Worm (Caenorhabditis elegans) whole organism, midembryonic: ENCODE data around the gene ZK632.9.

Experiments
- cog-1 ChIP-seq: sonication (generic microtip); optimal IDR thresholded peaks from 2 replicates; lab custom pipeline; 2016; ENCODE audit warnings: missing genetic modification characterization, missing compliant biosample characterization
- klf-2 ChIP-seq: fragments of 200-800 bp; sonication (Bioruptor generic); conservative IDR thresholded peaks from 2 replicates; pipeline ENCODE4 v1.3.6; 2022; ENCODE audit warnings: missing genetic modification reagents, missing genetic modification characterization, missing compliant biosample characterization
- med-1 ChIP-seq: sonication (generic microtip); optimal IDR thresholded peaks from 2 replicates; lab custom pipeline; 2017; ENCODE audit warnings: missing genetic modification characterization, mild to moderate bottlenecking, missing compliant biosample characterization, antibody characterized with exemption, missing genetic modification reagents; ENCODE audit not compliant: insufficient read depth
- tab-1 ChIP-seq: fragments of 200-800 bp; sonication (Bioruptor generic); IDR thresholded peaks from 2 replicates; pipeline ENCODE4 v1.3.6; 2022; ENCODE audit warnings: missing genetic modification characterization, missing compliant biosample characterization
- ztf-23 ChIP-seq: fragments of 200-800 bp; sonication (Bioruptor generic); IDR thresholded peaks from 2 replicates; pipeline ENCODE4 v1.3.6; 2022; ENCODE audit warnings: missing genetic modification reagents, missing genetic modification characterization, missing compliant biosample characterization

DNA sequence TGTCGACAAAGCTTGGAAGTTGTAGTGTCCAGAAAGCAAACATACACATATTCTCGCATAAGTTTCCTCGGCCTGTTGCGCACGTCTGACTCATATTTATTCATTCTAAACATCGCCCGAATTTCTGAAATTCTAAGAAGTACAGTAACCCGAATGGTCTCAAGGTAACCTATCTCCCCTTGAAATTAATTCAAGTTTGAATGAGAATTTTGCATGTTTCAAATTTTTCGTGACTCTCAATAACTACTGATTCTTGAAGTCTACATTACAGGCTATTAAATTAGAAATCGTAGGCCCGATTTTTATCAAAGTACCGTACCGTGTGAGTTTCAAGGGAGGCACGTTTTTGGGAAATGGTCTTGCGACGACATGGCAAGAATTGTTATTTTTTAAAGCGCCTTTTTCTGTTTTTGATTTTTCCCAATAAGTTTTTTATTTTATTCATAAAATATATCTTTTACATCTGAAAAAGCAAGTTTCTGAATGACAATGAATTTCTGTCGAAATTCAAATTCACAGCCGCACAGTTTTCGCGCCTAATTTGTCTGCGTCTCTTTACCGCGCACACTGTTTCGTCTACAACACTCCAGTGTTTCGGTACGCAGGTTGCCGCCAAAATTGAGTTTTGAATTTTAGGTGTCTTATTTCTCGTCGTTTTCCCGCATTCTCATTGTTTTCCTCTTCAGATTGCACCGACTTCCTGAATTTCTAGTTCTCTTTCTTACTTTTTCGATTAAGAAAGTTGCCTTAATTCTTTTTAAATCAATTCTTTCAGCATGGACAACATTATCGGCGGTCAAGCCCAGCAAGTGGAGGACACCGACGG lies 31.4 kb downstream of the ZK632.9 start, which contains the start of the genes R10E11.9 and mcm-6:
- TF ChIP-seq cog-1 (tag; lab: Kevin White, UChicago) (no peak), klf-2 (GFP tag; lab: Robert Waterston, UW) (no peak), med-1 (GFP tag; lab: Kevin White, UChicago) (no peak), tab-1 (no peak), ztf-23 (GFP tag; lab: Robert Waterston, UW) (no peak)
